Worm (Caenorhabditis elegans) whole organism, mixed stage, embryonic: ENCODE data around the gene nspb-7.

ENCODE experiments used
- M03D4.4 ChIP-seq: sonication (generic microtip); optimal IDR thresholded peaks from 2 replicates; lab custom pipeline; 2017; ENCODE audit warnings: mild to moderate bottlenecking, missing genetic modification characterization, missing compliant biosample characterization
- bed-3 ChIP-seq: fragments of 200-800 bp; sonication (Bioruptor generic); optimal IDR thresholded peaks from 3 replicates; lab custom pipeline; 2018; ENCODE audit warnings: mild to moderate bottlenecking, missing genetic modification characterization, moderate library complexity, missing compliant biosample characterization
- blmp-1 ChIP-seq: fragments of 150-350 bp; optimal IDR thresholded peaks from 2 replicates; lab custom pipeline; 2014; ENCODE audit warnings: missing biosample characterization, missing genetic modification characterization
- ceh-39 ChIP-seq: fragments of 150-350 bp; optimal IDR thresholded peaks from 2 replicates; lab custom pipeline; 2014; ENCODE audit warnings: missing biosample characterization, missing genetic modification characterization
- ceh-83 ChIP-seq: fragments of 200-800 bp; sonication (Bioruptor generic); optimal IDR thresholded peaks from 2 replicates; lab custom pipeline; 2018; ENCODE audit warnings: mild to moderate bottlenecking, missing genetic modification characterization, missing compliant biosample characterization
- ces-1 ChIP-seq: fragments of 150-350 bp; optimal IDR thresholded peaks from 2 replicates; lab custom pipeline; 2014; ENCODE audit warnings: missing biosample characterization, missing genetic modification reagents, missing genetic modification characterization
- cnd-1 ChIP-seq: fragments of 200-800 bp; sonication (Bioruptor generic); optimal IDR thresholded peaks from 2 replicates; lab custom pipeline; 2018; ENCODE audit warnings: mild to moderate bottlenecking, missing genetic modification characterization, missing compliant biosample characterization
- drap-1 ChIP-seq: fragments of 200-800 bp; sonication (Bioruptor generic); optimal IDR thresholded peaks from 3 replicates; lab custom pipeline; 2018; ENCODE audit warnings: mild to moderate bottlenecking, missing genetic modification characterization, missing compliant biosample characterization
- elt-1 ChIP-seq: sonication (generic microtip); optimal IDR thresholded peaks from 2 replicates; lab custom pipeline; 2017; ENCODE audit warnings: missing genetic modification characterization, mild to moderate bottlenecking, missing compliant biosample characterization, antibody characterized with exemption, moderate library complexity, borderline replicate concordance; ENCODE audit not compliant: insufficient read depth
- elt-3 ChIP-seq: fragments of 150-350 bp; optimal IDR thresholded peaks from 2 replicates; lab custom pipeline; 2014; ENCODE audit warnings: missing biosample characterization, missing genetic modification characterization
- ham-2 ChIP-seq: fragments of 200-800 bp; sonication (Bioruptor generic); optimal IDR thresholded peaks from 2 replicates; lab custom pipeline; 2018; ENCODE audit warnings: mild to moderate bottlenecking, missing genetic modification characterization, missing compliant biosample characterization
- hlh-1 ChIP-seq: fragments of 150-350 bp; optimal IDR thresholded peaks from 2 replicates; lab custom pipeline; 2014; ENCODE audit warnings: missing biosample characterization, missing genetic modification reagents, missing genetic modification characterization
- lin-13 ChIP-seq: fragments of 150-350 bp; optimal IDR thresholded peaks from 2 replicates; lab custom pipeline; 2014; ENCODE audit warnings: missing biosample characterization, missing genetic modification characterization
- lin-32 ChIP-seq: fragments of 200-800 bp; sonication (Bioruptor generic); optimal IDR thresholded peaks from 2 replicates; lab custom pipeline; 2018; ENCODE audit warnings: mild to moderate bottlenecking, missing genetic modification characterization, missing compliant biosample characterization
- lsy-2 ChIP-seq: fragments of 150-350 bp; optimal IDR thresholded peaks from 2 replicates; lab custom pipeline; 2014; ENCODE audit warnings: missing biosample characterization, missing genetic modification characterization
- mep-1 ChIP-seq: fragments of 150-350 bp; optimal IDR thresholded peaks from 2 replicates; lab custom pipeline; 2017; ENCODE audit warnings: missing biosample characterization, missing genetic modification reagents, missing genetic modification characterization, inconsistent platforms
- mls-2 ChIP-seq: sonication (generic microtip); optimal IDR thresholded peaks from 2 replicates; lab custom pipeline; 2016; ENCODE audit warnings: mild to moderate bottlenecking, missing genetic modification characterization, moderate library complexity, missing compliant biosample characterization
- nhr-2 ChIP-seq: fragments of 150-350 bp; optimal IDR thresholded peaks from 2 replicates; lab custom pipeline; 2014; ENCODE audit warnings: missing biosample characterization, missing genetic modification characterization
- nhr-237 ChIP-seq: fragments of 150-350 bp; optimal IDR thresholded peaks from 2 replicates; lab custom pipeline; 2014; ENCODE audit warnings: missing biosample characterization, missing genetic modification characterization
- nhr-76 ChIP-seq: sonication (generic microtip); optimal IDR thresholded peaks from 2 replicates; lab custom pipeline; 2017; ENCODE audit warnings: missing biosample characterization, missing genetic modification characterization
- snpc-4 ChIP-seq: fragments of 150-350 bp; optimal IDR thresholded peaks from 2 replicates; lab custom pipeline; 2014; ENCODE audit warnings: missing biosample characterization, missing genetic modification characterization
- sptf-1 ChIP-seq: sonication (generic microtip); optimal IDR thresholded peaks from 2 replicates; lab custom pipeline; 2017; ENCODE audit warnings: mild to moderate bottlenecking, missing genetic modification characterization, moderate library complexity, missing compliant biosample characterization
- tbx-8 ChIP-seq: fragments of 200-800 bp; sonication (Bioruptor generic); optimal IDR thresholded peaks from 2 replicates; lab custom pipeline; 2018; ENCODE audit warnings: mild to moderate bottlenecking, missing genetic modification characterization, moderate library complexity, missing compliant biosample characterization
- unc-120 ChIP-seq: sonication (generic microtip); optimal IDR thresholded peaks from 2 replicates; lab custom pipeline; 2017; ENCODE audit warnings: missing genetic modification characterization, missing compliant biosample characterization; ENCODE audit not compliant: poor library complexity, severe bottlenecking
- unc-39 ChIP-seq: fragments of 150-350 bp; optimal IDR thresholded peaks from 2 replicates; lab custom pipeline; 2014; ENCODE audit warnings: missing biosample characterization, missing genetic modification characterization
- unc-62 ChIP-seq: fragments of 150-350 bp; optimal IDR thresholded peaks from 2 replicates; lab custom pipeline; 2014; ENCODE audit warnings: missing biosample characterization, missing genetic modification reagents, missing genetic modification characterization
- zip-8 ChIP-seq: fragments of 150-350 bp; optimal IDR thresholded peaks from 2 replicates; lab custom pipeline; 2014; ENCODE audit warnings: missing biosample characterization, missing genetic modification characterization
- ztf-11 ChIP-seq: fragments of 150-350 bp; optimal IDR thresholded peaks from 2 replicates; lab custom pipeline; 2014; ENCODE audit warnings: missing biosample characterization, missing genetic modification characterization

The nspb-7 gene

ce11 chrII:14609297-14609937 is 31.3 kb downstream of the nspb-7 start:
- TF ChIP-seq mep-1 (tag; lab: Kevin White, UChicago) (no peak), ceh-83 (GFP tag; lab: Kevin White, UChicago) (no peak), sptf-1 (tag; lab: Kevin White, UChicago) (no peak), tbx-8 (GFP tag; lab: Kevin White, UChicago) (no peak), unc-120 (no peak), unc-62 (GFP tag; lab: Kevin White, UChicago) (no peak)
- TF ChIP-seq, all 35 proteins: peak for 0

- TF ChIP-seq mep-1 (tag; lab: Kevin White, UChicago) (no peak), lsy-2 (tag; lab: Kevin White, UChicago) (no peak), nhr-2 (no peak), lin-13 (tag; lab: Kevin White, UChicago) (no peak), ces-1 (GFP tag; lab: Kevin White, UChicago) (no peak), nhr-237 (tag; lab: Kevin White, UChicago) (no peak), mls-2 (tag; lab: Kevin White, UChicago) (no peak)
Measured at ce11 chrII:14610492-14611142, 32.5 kb downstream of the nspb-7 start.

- TF ChIP-seq mls-2 (tag; lab: Kevin White, UChicago) (no peak), bed-3 (GFP tag; lab: Kevin White, UChicago) (no peak), unc-62 (GFP tag; lab: Kevin White, UChicago) (no peak), cnd-1 (tag; lab: Kevin White, UChicago) (no peak), ceh-83 (GFP tag; lab: Kevin White, UChicago) (no peak), nhr-76 (tag; lab: Kevin White, UChicago) (no peak), ham-2 (GFP tag; lab: Kevin White, UChicago) (peak; percentile 31), elt-1 (tag; lab: Kevin White, UChicago) (peak; percentile 52)
Measured at ce11 chrII:14611307-14611706, 33.2 kb downstream of the nspb-7 start.

ce11 chrII:14615735-14616134 is 37.6 kb downstream of the nspb-7 start, which contains the start of gene mltn-9:
TSS of gene mltn-9 (plus strand) at chrII:14616035.
- TF ChIP-seq ztf-11 (tag; lab: Kevin White, UChicago) (no peak), lin-32 (GFP tag; lab: Kevin White, UChicago) (no peak), snpc-4 (tag; lab: Kevin White, UChicago) (no peak)
- TF ChIP-seq, all 35 proteins: peak for 0

- TF ChIP-seq elt-3 (no peak), lin-13 (tag; lab: Kevin White, UChicago) (no peak), drap-1 (GFP tag; lab: Kevin White, UChicago) (no peak), elt-1 (tag; lab: Kevin White, UChicago) (no peak)
Measured at ce11 chrII:14616402-14616801, 38.3 kb downstream of the nspb-7 start.

- TF ChIP-seq drap-1 (GFP tag; lab: Kevin White, UChicago): no peak
- no peak for TF ChIP-seq unc-62 (GFP tag; lab: Kevin White, UChicago)
- TF ChIP-seq zip-8 (tag; lab: Kevin White, UChicago): no peak
- no peak for TF ChIP-seq mls-2 (tag; lab: Kevin White, UChicago)
- TF ChIP-seq blmp-1: no peak
- no peak for TF ChIP-seq elt-1 (tag; lab: Kevin White, UChicago)
- TF ChIP-seq ham-2 (GFP tag; lab: Kevin White, UChicago): no peak
- TF ChIP-seq hlh-1 (tag; lab: Kevin White, UChicago): no peak
- no peak for TF ChIP-seq ces-1 (GFP tag; lab: Kevin White, UChicago)
- no peak for TF ChIP-seq sptf-1 (tag; lab: Kevin White, UChicago)
- no peak for TF ChIP-seq ceh-39
- TF ChIP-seq ztf-11 (tag; lab: Kevin White, UChicago): no peak
- no peak for TF ChIP-seq nhr-76 (tag; lab: Kevin White, UChicago)
- TF ChIP-seq unc-39 (tag; lab: Kevin White, UChicago): no peak
- TF ChIP-seq M03D4.4: no peak
- TF ChIP-seq, all 35 proteins: peak for 0
Measured at ce11 chrII:14616927-14617326, 38.8 kb downstream of the nspb-7 start.
